Fruit fly (Drosophila melanogaster): ENCODE measurements around the gene Polr2A.
A peak's percentile ranks its signal among the peaks of the same experiment; 100 is the strongest.

The Polr2A gene

DNA sequence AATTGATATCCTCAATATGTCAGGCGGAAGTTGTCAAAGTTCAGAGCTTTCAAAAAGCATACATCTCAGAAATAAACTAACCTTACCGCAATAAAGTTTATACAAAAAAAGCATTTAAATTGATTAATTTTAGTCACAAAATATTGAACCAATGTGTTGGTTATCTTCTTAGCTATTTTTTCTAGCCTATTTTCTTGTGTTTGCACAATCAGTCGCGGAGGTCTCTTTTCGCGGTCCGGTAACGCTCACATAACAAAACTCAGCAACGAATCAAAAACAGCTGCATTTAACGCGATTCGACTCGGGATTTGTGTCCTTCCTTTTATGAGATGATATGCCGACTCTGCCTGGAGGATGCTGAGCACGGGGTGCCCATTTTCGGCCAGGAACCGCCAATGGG, 3.4 kb upstream of the Polr2A start, which contains the start of gene CG11696:
Gene CG11696, plus strand, starts transcription at position 203 of the 400 bp plus-strand sequence.
- TF ChIP-seq CG17801 (GFP tag; optimal IDR thresholded peaks at IDR 0.05; ENCODE audit: partially characterized antibody): no peak

DNA sequence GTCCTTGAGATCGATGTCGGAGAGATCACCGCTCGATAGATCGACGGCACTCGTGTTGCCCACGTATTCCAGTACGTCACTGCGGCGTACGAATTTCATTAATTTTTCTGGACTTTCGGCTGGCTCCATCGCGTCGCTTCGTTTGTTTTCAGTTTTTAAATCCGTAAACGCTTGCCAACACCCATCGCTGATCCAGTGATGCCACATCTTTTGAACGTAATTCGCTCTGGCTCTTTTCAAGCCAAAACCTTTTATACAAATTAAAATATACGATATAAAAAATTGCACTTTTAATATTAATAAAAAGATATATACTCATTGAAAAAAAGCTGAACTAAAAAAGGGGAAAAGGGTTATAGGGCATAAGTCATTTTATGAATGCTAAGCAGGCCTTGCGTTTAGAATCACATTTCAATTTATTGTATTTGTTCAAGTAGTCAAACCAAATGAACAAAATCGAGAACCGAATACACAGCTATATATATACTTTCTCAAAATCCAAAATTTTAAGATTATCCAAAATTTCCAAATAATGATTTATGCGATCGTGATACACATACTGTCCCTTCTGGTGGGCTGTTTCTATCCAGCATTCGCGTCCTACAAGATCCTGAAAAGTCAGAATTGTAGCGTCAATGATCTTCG, 2.3 kb upstream of the Polr2A start, which contains the start of the genes Kmn1 and Reepl1:
Gene Kmn1, minus strand, starts transcription at position 173 of the 645 bp plus-strand sequence.
Gene Reepl1, plus strand, starts transcription at position 438 of the 645 bp plus-strand sequence.
- TF ChIP-seq CG17801 (GFP tag; optimal IDR thresholded peaks at IDR 0.05; ENCODE audit: partially characterized antibody): no peak

dm6 chrX:11561450-11562040, 8.6 kb downstream of the Polr2A start, which contains the start of gene PGRP-SA:
PGRP-SA (plus strand) TSS chrX:11561643.
- peak; percentile 45 for TF ChIP-seq CG17801 (GFP tag; optimal IDR thresholded peaks at IDR 0.05; ENCODE audit: partially characterized antibody)

- peak; percentile 95 for TF ChIP-seq CG17801 (GFP tag; optimal IDR thresholded peaks at IDR 0.05; ENCODE audit: partially characterized antibody)
Measured at dm6 chrX:11559728-11560724, 10.1 kb downstream of the Polr2A start.

- peak; percentile 36 for TF ChIP-seq CG17801 (GFP tag; optimal IDR thresholded peaks at IDR 0.05; ENCODE audit: partially characterized antibody)
Measured at dm6 chrX:11558389-11558908, 11.7 kb downstream of the Polr2A start, which contains the start of gene CG1572. CG1572 (minus strand) TSS chrX:11558654.

- no peak for TF ChIP-seq CG17801 (GFP tag; optimal IDR thresholded peaks at IDR 0.05; ENCODE audit: partially characterized antibody)
Measured at dm6 chrX:11556774-11557173, 13.4 kb downstream of the Polr2A start.

DNA sequence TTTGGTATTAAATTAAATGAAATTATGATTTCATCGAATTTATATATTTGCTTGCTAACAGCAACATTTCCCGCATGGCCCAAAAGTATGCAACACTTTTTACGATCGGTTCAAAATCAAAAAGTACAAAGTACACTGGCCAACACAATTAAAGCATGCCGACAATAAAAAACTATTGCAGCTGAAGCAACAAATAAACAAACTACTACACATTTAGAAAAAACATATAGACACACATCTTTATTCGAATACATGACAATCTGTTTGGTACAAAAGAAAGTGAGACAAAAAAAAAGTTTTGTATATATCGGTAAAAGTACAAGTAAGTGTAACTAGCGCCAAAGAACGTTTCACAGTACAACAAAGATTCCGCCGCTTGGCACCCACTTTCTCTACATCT, 15.1 kb downstream of the Polr2A start:
- peak; percentile 17 for TF ChIP-seq CG17801 (GFP tag; optimal IDR thresholded peaks at IDR 0.05; ENCODE audit: partially characterized antibody)

dm6 chrX:11550078-11550477, 20.0 kb downstream of the Polr2A start:
- peak; percentile 55 for TF ChIP-seq CG17801 (GFP tag; optimal IDR thresholded peaks at IDR 0.05; ENCODE audit: partially characterized antibody)

DNA sequence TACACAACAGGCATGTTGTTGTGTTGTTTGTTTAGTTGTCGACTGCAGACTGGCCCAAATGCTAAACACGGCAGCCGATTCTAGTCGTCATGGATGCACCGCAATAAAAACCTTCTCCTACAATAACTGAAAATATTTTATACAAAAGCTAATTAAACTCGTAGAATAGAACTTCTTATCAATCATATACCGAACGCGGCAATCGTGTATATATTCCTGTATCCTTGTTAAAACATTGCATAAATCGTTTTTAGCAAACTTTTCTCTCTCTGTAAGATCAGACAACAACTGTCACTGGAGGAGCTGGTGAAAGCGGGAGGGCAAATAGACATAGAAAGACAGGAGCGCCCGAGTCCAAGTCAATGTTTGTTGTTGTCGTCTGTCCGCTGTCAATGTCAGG, 21.4 kb downstream of the Polr2A start:
- TF ChIP-seq CG17801 (GFP tag; optimal IDR thresholded peaks at IDR 0.05; ENCODE audit: partially characterized antibody): no peak

DNA sequence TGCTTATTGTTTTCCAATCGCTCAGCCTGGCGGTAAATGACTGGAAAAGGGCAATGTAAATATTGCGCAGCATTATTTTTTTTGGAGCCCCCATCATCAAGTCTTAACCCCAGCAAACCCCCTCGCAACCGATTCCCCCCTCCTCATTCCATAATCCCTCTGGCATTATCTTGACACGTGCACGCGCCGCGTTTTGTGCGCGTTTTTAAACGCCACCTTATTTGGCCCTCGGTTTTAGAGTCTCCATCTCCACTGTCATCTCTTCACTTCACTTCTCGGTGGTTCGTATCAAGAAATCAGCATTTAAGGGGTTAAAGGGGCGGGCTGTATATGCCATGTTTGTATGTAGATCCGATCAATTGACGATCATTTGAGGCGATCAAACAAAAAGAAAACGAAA, 23.2 kb downstream of the Polr2A start:
- no peak for TF ChIP-seq CG17801 (GFP tag; optimal IDR thresholded peaks at IDR 0.05; ENCODE audit: partially characterized antibody)

- TF ChIP-seq CG17801 (GFP tag; optimal IDR thresholded peaks at IDR 0.05; ENCODE audit: partially characterized antibody): no peak
Measured at dm6 chrX:11544951-11545426, 25.1 kb downstream of the Polr2A start.

- TF ChIP-seq CG17801 (GFP tag; optimal IDR thresholded peaks at IDR 0.05; ENCODE audit: partially characterized antibody): no peak
Measured at dm6 chrX:11544110-11544950, 25.8 kb downstream of the Polr2A start.

DNA sequence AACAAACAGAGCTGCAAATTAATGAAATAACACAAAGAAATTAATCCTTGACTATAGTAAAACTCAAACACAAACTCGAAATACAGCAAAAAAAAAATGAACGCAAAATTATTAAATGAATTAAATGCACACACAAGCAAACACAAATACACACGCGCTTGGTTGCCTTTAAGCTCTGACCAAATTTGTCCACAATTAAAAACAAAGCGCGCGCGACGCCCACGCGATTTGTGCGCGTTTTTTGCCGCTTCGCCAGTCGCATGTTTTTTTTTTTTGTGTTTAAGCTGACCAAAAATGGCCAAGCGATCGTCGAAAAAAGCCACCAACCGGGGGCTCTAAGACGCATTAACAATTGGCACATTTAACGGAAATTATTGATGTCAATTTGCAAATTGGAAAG, 26.8 kb downstream of the Polr2A start:
- TF ChIP-seq CG17801 (GFP tag; optimal IDR thresholded peaks at IDR 0.05; ENCODE audit: partially characterized antibody): no peak

dm6 chrX:11542502-11542901, 27.6 kb downstream of the Polr2A start:
- no peak for TF ChIP-seq CG17801 (GFP tag; optimal IDR thresholded peaks at IDR 0.05; ENCODE audit: partially characterized antibody)

Measured in ovary, adult (tissue).